Fruit fly (Drosophila melanogaster): ENCODE measurements around the gene Rcd2.

The Rcd2 gene

dm6 chr3L:20570134-20570533 is 29.9 kb upstream of the Rcd2 start:
- TF ChIP-seq woc (GFP tag; optimal IDR thresholded peaks at IDR 0.05) (no peak), fru (GFP tag; optimal IDR thresholded peaks at IDR 0.05) (no peak), Hnf4 (GFP tag; optimal IDR thresholded peaks at IDR 0.05) (no peak), Mio (GFP tag; optimal IDR thresholded peaks at IDR 0.05) (no peak), jim (GFP tag; optimal IDR thresholded peaks at IDR 0.05) (no peak)

DNA sequence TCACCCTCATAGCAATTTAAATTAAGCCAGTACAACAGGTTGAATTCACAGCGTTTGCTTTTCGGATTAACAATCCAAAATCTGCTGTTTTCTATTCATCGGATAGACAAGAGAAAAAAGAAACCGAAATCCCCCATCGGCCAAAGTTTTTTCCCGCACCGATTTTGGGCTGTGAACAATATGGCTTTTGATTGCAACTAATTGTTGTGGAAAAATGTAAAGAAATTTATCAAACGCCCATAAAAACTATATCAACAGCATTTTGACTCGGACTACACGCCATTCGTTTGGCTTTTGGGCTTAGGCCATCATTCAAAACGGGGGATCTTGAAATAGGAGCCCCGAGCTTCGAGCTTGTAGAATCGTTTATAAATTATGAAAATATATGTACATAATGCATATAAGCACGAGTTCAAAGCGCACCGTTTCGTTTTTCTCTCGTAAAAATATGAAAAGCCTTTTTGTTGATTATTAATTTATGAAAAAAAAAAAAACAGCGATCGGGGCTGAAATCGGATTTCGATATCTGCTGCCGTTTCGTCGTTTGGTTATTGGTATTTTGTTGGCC is 25.4 kb upstream of the Rcd2 start:
- no peak for TF ChIP-seq h (GFP tag; optimal IDR thresholded peaks at IDR 0.05)
- TF ChIP-seq dsf (GFP tag; optimal IDR thresholded peaks at IDR 0.05; ENCODE audit: borderline replicate concordance), result no peak
- TF ChIP-seq fru (GFP tag; optimal IDR thresholded peaks at IDR 0.05), result no peak
- TF ChIP-seq psq (GFP tag; optimal IDR thresholded peaks at IDR 0.05), result no peak
- no peak for TF ChIP-seq dl (GFP tag; optimal IDR thresholded peaks at IDR 0.05; ENCODE audit: insufficient read depth in 1 of 2, partially characterized antibody in 2 of 2)
- TF ChIP-seq Rel (GFP tag; optimal IDR thresholded peaks at IDR 0.05), result no peak
- no peak for TF ChIP-seq Rel (tag; optimal IDR thresholded peaks at IDR 0.05)
- TF ChIP-seq GATAd (GFP tag; optimal IDR thresholded peaks at IDR 0.05), result no peak
- TF ChIP-seq Dfd (GFP tag; optimal IDR thresholded peaks at IDR 0.05), result no peak
- TF ChIP-seq jim (GFP tag; optimal IDR thresholded peaks at IDR 0.05), result no peak
- no peak for TF ChIP-seq tai (GFP tag; optimal IDR thresholded peaks at IDR 0.05)
- TF ChIP-seq Dif (GFP tag; optimal IDR thresholded peaks at IDR 0.05; ENCODE audit: partially characterized antibody), result no peak
- no peak for TF ChIP-seq foxo (GFP tag; optimal IDR thresholded peaks at IDR 0.05)
- no peak for TF ChIP-seq CG9705 (GFP tag; optimal IDR thresholded peaks at IDR 0.05)
- no peak for TF ChIP-seq Myc (optimal IDR thresholded peaks at IDR 0.05)
- no peak for TF ChIP-seq pan (optimal IDR thresholded peaks at IDR 0.05)
- TF ChIP-seq Hnf4 (GFP tag; optimal IDR thresholded peaks at IDR 0.05), result no peak
- TF ChIP-seq Vsx2 (GFP tag; optimal IDR thresholded peaks at IDR 0.05; ENCODE audit: partially characterized antibody), result no peak
- TF ChIP-seq N (GFP tag; optimal IDR thresholded peaks at IDR 0.05), result no peak
- no peak for TF ChIP-seq ey (GFP tag; optimal IDR thresholded peaks at IDR 0.05)

dm6 chr3L:20563767-20564166 is 23.6 kb upstream of the Rcd2 start:
- TF ChIP-seq h (GFP tag; optimal IDR thresholded peaks at IDR 0.05) (no peak), HLH106 (tag; optimal IDR thresholded peaks at IDR 0.05) (no peak), Hr83 (GFP tag; optimal IDR thresholded peaks at IDR 0.05; ENCODE audit: poor library complexity, severe bottlenecking) (no peak), sv (GFP tag; optimal IDR thresholded peaks at IDR 0.05) (no peak)

- TF ChIP-seq lola (GFP tag; optimal IDR thresholded peaks at IDR 0.05) (no peak), Sp1 (GFP tag; optimal IDR thresholded peaks at IDR 0.05) (no peak), psq (GFP tag; optimal IDR thresholded peaks at IDR 0.05) (no peak), Jra (GFP tag; optimal IDR thresholded peaks at IDR 0.05) (no peak), fru (GFP tag; optimal IDR thresholded peaks at IDR 0.05) (no peak), Rel (GFP tag; optimal IDR thresholded peaks at IDR 0.05) (no peak), Rel (tag; optimal IDR thresholded peaks at IDR 0.05) (no peak), CrebA (GFP tag; optimal IDR thresholded peaks at IDR 0.05; ENCODE audit: borderline replicate concordance) (no peak), dl (GFP tag; optimal IDR thresholded peaks at IDR 0.05; ENCODE audit: insufficient read depth in 1 of 2, partially characterized antibody in 2 of 2) (no peak), HLH106 (tag; optimal IDR thresholded peaks at IDR 0.05) (no peak), Hr83 (GFP tag; optimal IDR thresholded peaks at IDR 0.05; ENCODE audit: poor library complexity, severe bottlenecking) (no peak), br (GFP tag; optimal IDR thresholded peaks at IDR 0.05) (no peak), N (GFP tag; optimal IDR thresholded peaks at IDR 0.05) (no peak), foxo (GFP tag; optimal IDR thresholded peaks at IDR 0.05) (no peak), h (GFP tag; optimal IDR thresholded peaks at IDR 0.05) (no peak), brk (GFP tag; optimal IDR thresholded peaks at IDR 0.05) (no peak), woc (GFP tag; optimal IDR thresholded peaks at IDR 0.05) (no peak), sage (GFP tag; optimal IDR thresholded peaks at IDR 0.05) (no peak), dsf (GFP tag; optimal IDR thresholded peaks at IDR 0.05; ENCODE audit: borderline replicate concordance) (no peak), sv (GFP tag; optimal IDR thresholded peaks at IDR 0.05) (no peak), usp (GFP tag; optimal IDR thresholded peaks at IDR 0.05) (no peak)
Measured at dm6 chr3L:20562649-20563048, 22.4 kb upstream of the Rcd2 start.
